Fruit fly (Drosophila melanogaster) Kc167 (cell line): ENCODE results near the gene CG18675.

ENCODE experiments used
- Myc ChIP-seq: fragments of >200 bp; optimal IDR thresholded peaks from 2 replicates; lab custom pipeline; 2017; ENCODE audit warnings: missing external identifiers
- Sin3A ChIP-seq: fragments of >200 bp; optimal IDR thresholded peaks from 2 replicates; lab custom pipeline; 2018; ENCODE audit warnings: missing external identifiers
- h ChIP-seq: fragments of >200 bp; optimal IDR thresholded peaks from 3 replicates; lab custom pipeline; 2018; ENCODE audit warnings: missing external identifiers
- insv ChIP-seq: fragments of >200 bp; optimal IDR thresholded peaks from 3 replicates; lab custom pipeline; 2018; ENCODE audit warnings: missing external identifiers
- psq ChIP-seq: fragments of >200 bp; optimal IDR thresholded peaks from 2 replicates; lab custom pipeline; 2017; ENCODE audit warnings: missing external identifiers
- ttk ChIP-seq: sonication (Bioruptor generic); optimal IDR thresholded peaks from 2 replicates; lab custom pipeline; 2017; ENCODE audit warnings: missing external identifiers

CG18675 gene

DNA sequence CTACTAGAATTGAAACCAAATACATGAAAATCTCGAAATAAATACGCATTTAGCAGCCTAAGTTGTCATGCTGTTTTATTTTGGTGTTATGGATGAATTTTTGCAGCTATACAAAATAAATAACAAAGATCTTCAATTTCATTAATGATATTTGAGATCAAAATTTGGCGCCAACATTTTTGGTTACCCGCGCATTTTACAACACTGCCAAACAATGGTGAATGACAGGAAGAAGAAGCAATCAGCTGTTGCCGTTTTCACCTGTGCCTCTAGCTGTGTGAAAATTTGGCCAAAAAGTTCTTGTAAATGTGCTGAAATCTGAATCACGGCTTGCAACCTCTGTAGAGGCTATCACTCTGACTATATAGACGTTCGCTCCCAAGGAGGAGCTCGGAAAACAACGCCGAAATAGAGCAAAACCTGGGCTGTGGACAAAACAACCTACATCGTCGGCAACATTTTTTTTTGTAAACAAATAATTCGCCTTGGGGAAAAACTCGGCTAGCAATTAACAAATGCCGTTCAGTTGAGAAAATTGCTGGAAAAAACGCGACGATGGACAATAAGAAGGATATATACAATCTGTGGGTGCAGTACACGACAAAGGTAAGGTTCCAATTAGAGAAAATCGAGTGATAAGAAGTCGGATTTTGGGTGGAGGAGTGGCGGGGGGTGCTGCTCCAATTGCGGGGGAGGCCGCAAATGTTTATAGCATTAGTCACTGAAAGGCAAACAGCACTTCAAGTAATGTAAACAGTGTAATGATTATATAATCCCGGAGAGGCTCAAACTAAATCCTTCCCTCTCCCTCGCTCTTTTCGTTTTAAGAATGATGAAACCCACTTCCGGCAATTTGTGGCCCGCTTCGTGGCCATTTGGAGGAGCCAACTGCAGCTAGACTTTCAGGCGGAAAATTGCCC is 20.3 kb downstream of the CG18675 start, which contains the start of gene CG43367:
CG43367 (plus strand) TSS at position 264 of the 920 bp plus-strand sequence.
- TF ChIP-seq Myc (lab: Kevin White, UChicago), result no peak
- TF ChIP-seq Sin3A (lab: Kevin White, UChicago), result no peak
- no peak for TF ChIP-seq h
- no peak for TF ChIP-seq ttk
- no peak for TF ChIP-seq psq (lab: Kevin White, UChicago)
- no peak for TF ChIP-seq insv (lab: Kevin White, UChicago)

DNA sequence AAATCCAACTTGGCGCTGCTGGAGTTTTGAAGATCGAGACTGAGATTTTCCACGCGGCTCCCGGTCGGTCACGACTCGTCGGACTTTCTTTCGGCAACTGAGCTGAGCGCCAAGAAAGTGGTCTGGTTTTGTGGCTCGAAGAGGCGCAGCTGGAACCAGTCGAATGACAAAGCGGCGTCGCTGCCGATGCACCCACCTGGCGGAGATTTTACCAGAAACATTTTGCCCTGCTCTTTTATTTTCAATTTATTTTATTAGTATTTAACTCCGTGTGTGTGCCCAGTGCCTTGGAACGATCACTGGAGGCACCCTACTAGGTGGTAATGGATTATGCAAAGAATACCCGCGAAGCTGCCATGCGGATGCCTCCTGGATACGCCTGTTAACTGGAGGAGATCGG is 30.6 kb downstream of the CG18675 start, which contains the start of gene CG15005:
CG15005 (minus strand) TSS at position 101 of the 400 bp plus-strand sequence.
- TF ChIP-seq Myc (lab: Kevin White, UChicago) (no peak), ttk (no peak), Sin3A (lab: Kevin White, UChicago) (no peak), insv (lab: Kevin White, UChicago) (no peak)

DNA sequence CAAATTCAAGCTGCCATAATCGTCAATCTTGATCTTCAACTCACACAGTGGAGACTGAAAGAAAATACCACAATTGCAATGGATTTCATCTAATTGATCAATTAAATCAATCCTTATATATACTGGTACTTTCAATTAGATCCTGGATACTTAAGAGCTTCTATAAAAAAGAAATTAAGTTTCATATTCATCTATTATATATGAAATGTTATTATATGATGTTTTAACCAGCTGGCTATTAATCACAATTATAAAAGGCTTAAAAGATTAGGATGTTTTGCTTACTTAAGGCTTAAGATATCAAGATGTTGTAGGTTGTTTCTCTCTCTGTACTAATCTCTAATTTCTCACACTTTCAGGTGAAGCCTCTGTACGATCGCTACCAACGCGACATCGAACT is 31.2 kb downstream of the CG18675 start:
- no peak for TF ChIP-seq Sin3A (lab: Kevin White, UChicago)
- no peak for TF ChIP-seq insv (lab: Kevin White, UChicago)
- TF ChIP-seq psq (lab: Kevin White, UChicago), result no peak
- no peak for TF ChIP-seq Myc (lab: Kevin White, UChicago)
- no peak for TF ChIP-seq ttk
- no peak for TF ChIP-seq h

DNA sequence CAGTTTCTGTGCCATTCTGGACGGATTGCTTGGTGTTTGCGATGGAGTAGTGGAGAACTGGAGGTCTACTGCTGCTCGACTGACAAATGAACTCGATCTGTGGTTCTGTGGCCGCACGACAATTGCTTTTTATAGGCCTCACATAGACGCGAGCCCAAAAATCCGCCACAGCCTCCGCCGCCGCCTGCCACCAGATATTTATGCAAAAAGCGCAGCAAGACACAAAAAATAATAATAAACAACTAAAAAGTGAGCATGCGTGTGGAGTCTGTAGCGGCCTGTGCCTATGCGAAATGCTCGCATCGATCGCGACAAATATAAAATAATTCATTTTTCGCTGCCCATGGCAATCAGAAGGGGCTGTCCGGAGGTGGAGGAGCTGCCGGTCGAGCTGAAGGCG is 35.4 kb downstream of the CG18675 start, which contains the start of gene Cpr64Aa:
Cpr64Aa (minus strand) TSS at position 101 of the 400 bp plus-strand sequence.
- TF ChIP-seq insv (lab: Kevin White, UChicago) (no peak), ttk (no peak)

DNA sequence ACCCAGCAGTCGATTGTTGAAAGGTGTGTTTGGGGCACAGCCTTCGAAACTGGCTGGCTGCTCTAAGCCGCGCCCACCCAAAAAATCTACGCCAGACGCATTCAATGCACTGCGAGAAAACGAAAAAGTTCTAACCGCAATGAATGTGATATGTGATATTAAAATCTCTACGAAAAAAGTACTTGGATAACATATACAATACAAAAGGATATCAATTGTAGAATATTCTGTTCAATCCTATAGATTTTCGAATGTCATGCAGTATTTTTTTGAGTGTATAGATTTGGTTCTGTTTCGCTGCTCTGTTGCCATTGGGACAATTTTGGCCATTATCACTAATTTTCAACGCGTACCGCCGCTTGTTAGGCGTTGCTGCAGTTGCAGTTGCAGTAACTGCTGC is 36.0 kb downstream of the CG18675 start:
- TF ChIP-seq ttk, result no peak
- no peak for TF ChIP-seq insv (lab: Kevin White, UChicago)
- TF ChIP-seq psq (lab: Kevin White, UChicago), result no peak
- TF ChIP-seq Sin3A (lab: Kevin White, UChicago), result no peak
- no peak for TF ChIP-seq Myc (lab: Kevin White, UChicago)
- no peak for TF ChIP-seq h

DNA sequence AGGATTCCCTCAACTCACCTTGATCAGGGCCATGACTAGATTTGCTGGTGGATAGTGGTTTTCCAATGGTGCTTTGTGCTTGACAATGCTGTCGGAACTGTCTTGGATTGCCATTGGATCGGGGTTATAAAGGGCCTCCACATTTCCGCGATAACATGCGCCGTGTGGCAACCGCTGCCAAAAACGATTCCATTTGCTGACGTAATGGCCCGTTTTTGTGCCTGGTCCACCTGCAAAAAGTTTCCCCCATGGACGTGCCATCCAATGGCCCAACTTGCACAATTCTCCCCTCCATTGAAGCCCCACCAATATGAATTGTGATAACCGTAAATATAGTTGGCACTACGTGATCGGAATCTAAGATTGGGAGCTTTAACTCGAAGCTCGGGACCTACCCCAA is 37.8 kb downstream of the CG18675 start, which contains the start of gene Cpr64Ab:
Cpr64Ab (minus strand) TSS at position 101 of the 400 bp plus-strand sequence.
- no peak for TF ChIP-seq psq (lab: Kevin White, UChicago)
- TF ChIP-seq h, result no peak
- TF ChIP-seq Myc (lab: Kevin White, UChicago), result no peak
- no peak for TF ChIP-seq ttk
- no peak for TF ChIP-seq insv (lab: Kevin White, UChicago)
- no peak for TF ChIP-seq Sin3A (lab: Kevin White, UChicago)

DNA sequence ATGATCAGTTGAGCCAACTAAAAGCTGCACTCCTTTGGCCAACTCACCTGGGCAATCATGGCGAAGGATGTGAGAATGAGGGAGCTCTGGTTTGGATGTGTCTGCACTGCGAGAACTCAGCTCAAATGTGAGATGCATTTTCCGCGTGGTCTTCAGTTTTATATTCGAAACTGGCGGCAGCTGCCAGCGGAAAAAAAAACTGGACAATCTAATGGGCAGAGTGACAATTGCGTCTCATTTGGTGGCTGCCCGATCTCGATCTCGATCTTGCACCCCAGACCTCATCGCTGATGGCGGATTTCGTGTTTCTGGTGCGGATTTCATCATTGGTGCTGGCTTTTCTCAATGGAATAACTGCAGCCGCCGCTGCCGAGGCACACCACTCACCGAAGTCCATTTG is 39.1 kb downstream of the CG18675 start, which contains the start of gene Cpr64Ac:
Cpr64Ac (minus strand) TSS at position 101 of the 400 bp plus-strand sequence.
- TF ChIP-seq h, result no peak
- TF ChIP-seq psq (lab: Kevin White, UChicago), result no peak

DNA sequence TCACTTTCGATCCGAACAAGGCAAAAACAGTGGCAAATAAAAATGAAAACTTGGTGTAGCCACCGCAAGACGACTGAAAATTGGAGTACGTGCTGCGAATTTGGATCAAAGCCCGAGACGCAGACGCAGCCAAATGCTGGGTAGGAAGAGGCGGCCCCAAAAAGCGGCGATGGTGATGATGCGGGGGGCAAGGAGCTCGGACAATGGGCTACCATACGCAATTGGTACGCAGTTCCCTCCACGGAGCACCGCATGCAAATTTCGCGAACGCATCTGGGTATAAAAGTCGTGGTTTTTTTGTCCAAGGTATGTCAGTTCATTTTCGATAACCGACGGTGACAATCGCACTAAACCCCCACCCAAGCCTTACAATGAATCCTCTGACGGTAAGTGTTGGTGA is 41.4 kb downstream of the CG18675 start, which contains the start of gene Cpr64Ad:
Cpr64Ad (plus strand) TSS at position 301 of the 400 bp plus-strand sequence.
- no peak for TF ChIP-seq Myc (lab: Kevin White, UChicago)
- no peak for TF ChIP-seq insv (lab: Kevin White, UChicago)
- TF ChIP-seq psq (lab: Kevin White, UChicago), result no peak
- no peak for TF ChIP-seq ttk
- TF ChIP-seq h, result no peak
- no peak for TF ChIP-seq Sin3A (lab: Kevin White, UChicago)

DNA sequence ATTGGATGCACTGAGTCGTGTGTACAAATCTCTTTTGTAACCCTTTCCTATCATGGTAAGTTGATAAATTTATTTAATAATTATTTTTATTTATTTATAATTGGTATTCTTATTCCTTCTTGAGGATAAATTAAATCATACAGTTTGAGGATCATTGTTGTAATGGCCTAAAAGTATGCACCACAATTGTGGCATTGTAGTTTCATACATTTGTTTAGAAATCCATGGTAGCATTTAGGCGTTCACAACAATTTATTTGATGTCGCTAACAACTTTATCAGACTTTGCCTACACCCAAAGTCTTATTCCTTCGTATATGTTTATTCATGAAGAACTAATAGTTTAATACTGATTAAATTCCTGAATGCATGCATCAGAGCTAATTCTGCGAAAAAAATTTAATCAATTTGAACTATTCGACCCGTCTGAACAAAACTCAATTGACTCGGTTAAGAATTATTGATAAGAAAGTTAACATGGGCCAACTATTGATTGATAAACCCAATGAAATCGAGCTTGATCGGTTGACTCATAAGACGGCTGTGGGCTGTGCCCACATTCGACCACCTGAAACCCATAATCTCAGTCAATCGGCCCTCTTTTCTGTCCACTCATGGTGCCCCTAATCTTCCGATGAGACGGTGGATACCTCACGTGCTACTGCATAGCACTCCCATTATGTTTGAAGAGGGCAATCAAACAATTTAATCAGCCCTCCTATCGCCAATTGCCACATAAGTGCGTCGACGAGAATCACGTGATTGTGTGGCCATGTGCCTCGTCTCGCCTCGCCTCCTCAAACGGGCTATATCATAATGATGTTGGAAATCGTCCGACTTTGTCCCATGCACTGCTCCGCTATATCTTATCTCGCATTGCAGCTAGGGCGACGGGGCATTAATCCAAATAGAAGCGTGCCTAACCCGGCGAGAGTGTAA is 45.9 kb downstream of the CG18675 start:
- TF ChIP-seq h (no peak), psq (lab: Kevin White, UChicago) (no peak), insv (lab: Kevin White, UChicago) (no peak)

DNA sequence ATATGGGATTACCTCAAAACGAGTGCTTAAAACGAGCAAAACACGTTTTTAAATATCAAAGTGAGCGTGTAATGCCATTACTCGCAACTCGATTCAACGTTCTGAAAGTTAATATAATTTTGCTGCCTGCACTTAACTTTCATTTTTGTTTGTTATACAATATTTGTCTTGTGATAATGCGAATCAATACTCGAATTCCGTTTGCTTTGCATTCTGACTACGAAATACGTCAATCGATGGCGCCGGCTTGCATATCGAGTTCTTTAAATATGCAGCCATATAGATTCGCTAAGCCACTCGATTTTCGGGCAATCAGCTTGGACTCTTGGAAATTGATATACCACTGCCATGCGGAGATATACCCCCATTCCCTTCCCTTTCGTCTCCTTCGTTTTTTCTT is 47.0 kb downstream of the CG18675 start:
- no peak for TF ChIP-seq ttk
- TF ChIP-seq psq (lab: Kevin White, UChicago), result no peak
- TF ChIP-seq h, result no peak
- no peak for TF ChIP-seq Sin3A (lab: Kevin White, UChicago)
- no peak for TF ChIP-seq insv (lab: Kevin White, UChicago)
- no peak for TF ChIP-seq Myc (lab: Kevin White, UChicago)

DNA sequence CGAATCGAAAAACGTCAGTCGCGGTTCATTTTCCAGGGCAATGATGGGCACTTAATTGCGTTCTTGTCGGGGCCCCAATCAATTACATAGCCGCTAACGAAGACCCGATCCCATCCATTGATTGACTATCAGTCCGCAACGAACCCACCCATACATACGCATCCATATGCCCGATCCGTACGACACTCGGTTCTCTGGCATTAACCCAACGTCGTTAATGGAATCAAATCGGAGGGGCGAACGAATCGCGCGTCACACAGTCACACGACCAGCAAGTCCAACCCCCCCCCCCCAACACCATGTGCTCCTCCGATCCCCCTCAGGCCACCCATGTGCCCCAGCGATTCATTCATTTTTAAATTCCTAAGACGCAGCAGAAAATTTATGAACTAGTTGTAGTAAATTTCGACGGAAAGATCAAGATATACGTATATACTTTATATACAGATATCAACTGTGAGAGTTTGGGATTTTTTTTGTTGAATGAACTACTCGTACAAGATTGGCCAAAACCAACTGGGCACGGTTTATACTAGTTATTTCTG is 47.6 kb downstream of the CG18675 start:
- TF ChIP-seq psq (lab: Kevin White, UChicago), result no peak
- no peak for TF ChIP-seq insv (lab: Kevin White, UChicago)
- TF ChIP-seq Myc (lab: Kevin White, UChicago), result no peak
- no peak for TF ChIP-seq Sin3A (lab: Kevin White, UChicago)
- no peak for TF ChIP-seq h
- no peak for TF ChIP-seq ttk
